Fruit fly (Drosophila melanogaster) whole organism, prepupa: Measurements from ENCODE around the gene CG18744.
A peak's percentile ranks its signal among the peaks of the same experiment; 100 is the strongest.

Experiments used
- CG10631 ChIP-seq: fragments of 200-800 bp; sonication (Bioruptor generic); optimal IDR thresholded peaks from 2 replicates; lab custom pipeline; 2016; ENCODE audit warnings: missing biosample characterization, missing genetic modification characterization
- CG32006 ChIP-seq: fragments of 200-800 bp; sonication (Bioruptor generic); optimal IDR thresholded peaks from 3 replicates; lab custom pipeline; 2017; ENCODE audit warnings: missing biosample characterization, mild to moderate bottlenecking, missing genetic modification characterization
- CG6276 ChIP-seq: fragments of 200-800 bp; sonication (Bioruptor generic); optimal IDR thresholded peaks from 2 replicates; lab custom pipeline; 2017; ENCODE audit warnings: missing biosample characterization, mild to moderate bottlenecking, missing genetic modification characterization
- CG6854 ChIP-seq: fragments of 200-800 bp; sonication (Bioruptor generic); optimal IDR thresholded peaks from 2 replicates; lab custom pipeline; 2017; ENCODE audit warnings: missing biosample characterization, mild to moderate bottlenecking, missing genetic modification characterization
- CG8632 ChIP-seq: fragments of 200-800 bp; sonication (Bioruptor generic); optimal IDR thresholded peaks from 3 replicates; lab custom pipeline; 2016; ENCODE audit warnings: missing biosample characterization, missing genetic modification characterization
- Eip93F ChIP-seq: fragments of 200-800 bp; sonication (Bioruptor generic); optimal IDR thresholded peaks from 2 replicates; lab custom pipeline; 2016; ENCODE audit warnings: missing biosample characterization, mild to moderate bottlenecking, missing genetic modification characterization
- Hr39 ChIP-seq: fragments of 200-800 bp; sonication (Bioruptor generic); optimal IDR thresholded peaks from 2 replicates; lab custom pipeline; 2016; ENCODE audit warnings: missing biosample characterization, missing genetic modification characterization
- Lpt ChIP-seq: fragments of 200-800 bp; sonication (Bioruptor generic); optimal IDR thresholded peaks from 3 replicates; lab custom pipeline; 2016; ENCODE audit warnings: missing biosample characterization, missing genetic modification characterization
- OdsH ChIP-seq: fragments of 200-800 bp; sonication (Bioruptor generic); optimal IDR thresholded peaks from 3 replicates; lab custom pipeline; 2016; ENCODE audit warnings: missing biosample characterization, missing genetic modification characterization

dm6 chr3R:7809662-7810621 is 11.4 kb upstream of the CG18744 start, which contains the start of the genes CG2993 and sgll:
- TF ChIP-seq CG10631 (GFP tag; lab: Kevin White, UChicago): peak; percentile 73
- peak; percentile 88 for TF ChIP-seq OdsH
- peak; percentile 95 for TF ChIP-seq Hr39
- peak; percentile 59 for TF ChIP-seq CG32006 (GFP tag; lab: Kevin White, UChicago)
- no peak for TF ChIP-seq CG8632 (GFP tag; lab: Kevin White, UChicago)
- no peak for TF ChIP-seq CG6276 (GFP tag; lab: Kevin White, UChicago)
- TF ChIP-seq CG6854: no peak
- TF ChIP-seq Eip93F (GFP tag; lab: Kevin White, UChicago): no peak
- peak; percentile 41 for TF ChIP-seq Lpt (GFP tag; lab: Kevin White, UChicago)
